Worm (Caenorhabditis elegans): ENCODE data around the gene ZC262.4.

ce11 chrIII:8334432-8334831 lies at the start of gene ZC262.4:
- no peak for TF ChIP-seq nfya-1 (tag; optimal IDR thresholded peaks at IDR 0.05)
- no peak for TF ChIP-seq pqm-1 (tag; optimal IDR thresholded peaks at IDR 0.05)
- TF ChIP-seq ceh-22 (tag; optimal IDR thresholded peaks at IDR 0.05): no peak
- no peak for TF ChIP-seq ahr-1 (tag; optimal IDR thresholded peaks at IDR 0.05)
- TF ChIP-seq ztf-16 (tag; optimal IDR thresholded peaks at IDR 0.05): no peak
- TF ChIP-seq tbx-2 (tag; optimal IDR thresholded peaks at IDR 0.05): no peak
- TF ChIP-seq K02D7.2 (tag; optimal IDR thresholded peaks at IDR 0.05): no peak
- TF ChIP-seq ceh-9 (tag; optimal IDR thresholded peaks at IDR 0.05): no peak
- no peak for TF ChIP-seq ama-1 (optimal IDR thresholded peaks at IDR 0.05)
- TF ChIP-seq nhr-11 (tag; optimal IDR thresholded peaks at IDR 0.05): no peak

Measured in whole organism, late embryonic.